Worm (Caenorhabditis elegans): Measurements from ENCODE around the gene picc-1.

DNA sequence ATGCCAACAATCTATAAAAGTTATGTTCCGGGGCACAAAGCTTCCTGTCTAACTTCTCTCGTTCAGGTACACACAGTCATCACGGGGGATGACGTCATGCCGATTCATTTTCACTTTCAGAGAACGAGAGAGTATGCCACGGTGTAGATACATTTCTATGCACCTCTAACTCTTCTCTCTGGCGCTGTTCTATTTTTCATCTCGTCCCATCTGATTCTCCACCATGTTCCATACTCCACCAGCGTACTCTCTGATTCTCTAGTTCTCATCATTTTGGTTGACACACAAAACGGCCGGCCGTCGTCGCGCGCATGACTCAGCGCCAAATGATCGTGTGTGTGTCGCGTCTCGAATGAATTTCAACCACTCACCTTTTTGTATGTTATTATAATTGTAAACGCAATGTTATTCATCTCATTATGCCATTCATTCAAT, 18.4 kb upstream of the picc-1 start:
- TF ChIP-seq nhr-232 (tag; optimal IDR thresholded peaks at IDR 0.05) = no peak
- TF ChIP-seq ama-1 (optimal IDR thresholded peaks at IDR 0.05) = no peak
- peak; percentile 39 for TF ChIP-seq rnt-1 (tag; optimal IDR thresholded peaks at IDR 0.05)
- peak; percentile 72 for TF ChIP-seq nfya-1 (tag; optimal IDR thresholded peaks at IDR 0.05)
- peak; percentile 55 for TF ChIP-seq ets-4 (tag; optimal IDR thresholded peaks at IDR 0.05)
- TF ChIP-seq sox-4 (tag; optimal IDR thresholded peaks at IDR 0.05) = no peak
- TF ChIP-seq tbx-2 (tag; optimal IDR thresholded peaks at IDR 0.05) = peak; percentile 70
- no peak for TF ChIP-seq nhr-11 (tag; optimal IDR thresholded peaks at IDR 0.05)
- no peak for TF ChIP-seq pha-4 (tag; optimal IDR thresholded peaks at IDR 0.05)
- TF ChIP-seq ceh-9 (tag; optimal IDR thresholded peaks at IDR 0.05) = no peak
- no peak for TF ChIP-seq dmd-4 (tag; optimal IDR thresholded peaks at IDR 0.05; ENCODE audit: borderline replicate concordance)
